Fruit fly (Drosophila melanogaster): ENCODE data around the gene CG32856.

CG32856 gene

DNA sequence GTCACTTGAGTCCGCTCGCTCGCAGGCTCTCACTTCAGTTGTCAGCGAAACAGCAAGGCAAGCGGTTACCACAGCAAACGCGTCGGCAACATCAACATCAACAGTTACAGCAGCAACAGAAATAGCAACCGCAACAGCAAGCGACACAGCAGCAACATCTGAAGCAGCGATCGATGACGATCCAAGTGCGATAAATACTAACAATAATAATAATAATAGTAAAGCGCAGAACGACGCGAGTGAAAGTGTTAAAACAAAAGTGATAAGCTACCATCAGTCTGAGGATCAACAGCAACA lies 29.4 kb upstream of the CG32856 start:
- TF ChIP-seq CG15479 (GFP tag; optimal IDR thresholded peaks at IDR 0.05) (peak; percentile 90), CG8359 (GFP tag; optimal IDR thresholded peaks at IDR 0.05; ENCODE audit: borderline replicate concordance) (peak; percentile 34), hth (optimal IDR thresholded peaks at IDR 0.05) (no peak), Hmx (GFP tag; optimal IDR thresholded peaks at IDR 0.05) (no peak), Med (GFP tag) (peak; percentile 15), Ets65A (GFP tag) (peak; percentile 51), CG6683 (GFP tag; optimal IDR thresholded peaks at IDR 0.05) (no peak), Jarid2 (GFP tag; optimal IDR thresholded peaks at IDR 0.05) (peak; percentile 49), crol (GFP tag; IDR thresholded peaks at IDR 0.05) (0 out of 2 replicates have a peak, but pooled peaks have one; percentile 0), CG18262 (tag; optimal IDR thresholded peaks at IDR 0.05) (no peak), ac (GFP tag; optimal IDR thresholded peaks at IDR 0.05) (no peak)

DNA sequence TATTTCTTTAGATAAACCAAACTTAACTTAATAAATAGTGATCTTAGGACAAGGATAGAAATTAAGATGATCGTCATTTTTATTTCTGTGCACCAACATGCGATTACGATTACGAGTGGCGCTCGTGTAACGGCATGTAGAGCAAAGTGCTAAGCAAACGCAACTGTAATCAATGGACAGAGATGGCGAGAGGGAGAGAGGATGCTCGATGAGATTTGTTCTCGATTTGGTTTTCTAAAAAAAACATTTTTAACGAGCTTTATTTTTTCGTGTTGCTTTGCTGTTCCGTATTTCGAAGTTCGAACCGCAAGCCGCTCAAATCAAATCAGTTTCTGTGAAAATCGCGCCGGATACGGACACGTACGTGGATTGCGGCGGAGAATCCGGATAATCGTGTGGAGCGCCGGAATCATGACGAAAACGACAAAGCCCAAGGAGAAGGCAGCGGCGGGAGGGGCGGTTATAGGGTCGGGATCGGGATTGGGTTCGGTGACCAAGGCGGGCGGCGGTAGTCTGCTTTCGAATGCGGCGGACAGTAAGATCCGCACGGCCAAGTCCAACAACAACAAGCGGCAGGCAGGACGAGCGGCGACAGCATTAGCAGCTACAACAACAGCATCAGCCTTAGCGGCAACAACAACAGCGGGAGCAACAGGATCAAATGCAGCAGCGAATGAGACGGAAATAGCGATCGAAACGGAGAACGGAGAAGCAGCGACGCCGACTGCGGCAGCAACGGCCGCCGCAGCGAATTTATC lies 28.8 kb upstream of the CG32856 start:
- TF ChIP-seq zen (tag; optimal IDR thresholded peaks at IDR 0.05) (peak; percentile 65), Rfx (GFP tag; IDR thresholded peaks at IDR 0.05) (0 out of 2 replicates have a peak, but pooled peaks have one; percentile 9), Adf1 (GFP tag; IDR thresholded peaks at IDR 0.05) (peak; percentile 61; the same call in 1 of the 2 replicates), CG12659 (GFP tag; optimal IDR thresholded peaks at IDR 0.05) (no peak), CG1832 (GFP tag; optimal IDR thresholded peaks at IDR 0.05) (peak; percentile 30), CG4360 (GFP tag; IDR thresholded peaks at IDR 0.05) (peak; percentile 99), crol (GFP tag; IDR thresholded peaks at IDR 0.05) (peak; percentile 27; the same call in 1 of the 2 replicates), Drgx (GFP tag; IDR thresholded peaks at IDR 0.05) (peak; percentile 12; the same call in 1 of the 2 replicates), Med (GFP tag) (peak; percentile 62), vvl (GFP tag; IDR thresholded peaks at IDR 0.05) (no peak), CG7963 (GFP tag; IDR thresholded peaks at IDR 0.05; ENCODE audit: partially characterized antibody) (0 out of 3 replicates have a peak, but pooled peaks have one; percentile 8), CG16813 (GFP tag; IDR thresholded peaks at IDR 0.05; ENCODE audit: partially characterized antibody) (0 out of 3 replicates have a peak, but pooled peaks have one; percentile 20), Trl (optimal IDR thresholded peaks at IDR 0.05) (peak in 1 of 2 experiments; percentile 20), Trl (GFP tag; optimal IDR thresholded peaks at IDR 0.05) (no peak), toy (GFP tag; IDR thresholded peaks at IDR 0.05) (no peak), hb (GFP tag; IDR thresholded peaks at IDR 0.05; ENCODE audit: partially characterized antibody) (0 out of 3 replicates have a peak, but pooled peaks have one; percentile 48), Ets65A (GFP tag) (peak; percentile 24), HmgZ (tag; optimal IDR thresholded peaks at IDR 0.05) (no peak)

DNA sequence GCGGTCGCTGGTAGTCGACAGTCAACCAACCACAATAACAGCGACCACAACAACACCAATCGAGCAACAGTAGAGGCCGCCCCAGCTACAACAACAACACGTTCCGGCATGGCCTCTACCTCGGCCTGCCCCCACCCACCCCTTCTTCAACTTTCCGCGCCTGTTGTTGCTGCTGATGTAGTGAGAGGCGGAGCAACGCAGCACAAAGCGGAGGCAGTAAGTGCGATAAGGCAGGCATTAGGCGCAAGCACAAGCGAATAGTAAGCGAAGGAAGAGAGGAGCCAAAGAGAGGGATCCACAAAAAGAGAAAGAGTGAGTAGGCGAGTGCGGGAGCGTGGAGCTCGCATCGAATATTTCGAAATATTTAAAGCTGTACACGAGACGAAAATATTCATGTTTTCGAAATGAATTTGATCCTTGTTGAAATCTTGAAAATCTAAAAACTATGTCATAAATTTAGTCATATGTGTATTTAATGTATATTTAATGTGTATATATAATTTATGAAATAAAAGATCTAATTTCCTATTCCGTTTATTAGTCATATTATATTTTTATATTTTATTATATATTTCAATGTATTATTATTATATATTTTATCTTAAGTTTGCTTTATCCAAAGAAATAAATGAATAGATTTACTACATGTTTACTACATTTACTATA lies 28.1 kb upstream of the CG32856 start:
- TF ChIP-seq sens-2 (GFP tag; IDR thresholded peaks at IDR 0.05) (no peak), Fer3 (tag; optimal IDR thresholded peaks at IDR 0.05) (no peak), CG6175 (GFP tag; IDR thresholded peaks at IDR 0.05) (peak; percentile 79), CG4360 (GFP tag; IDR thresholded peaks at IDR 0.05) (peak; percentile 100), exex (tag; optimal IDR thresholded peaks at IDR 0.05) (no peak), CG4617 (GFP tag; optimal IDR thresholded peaks at IDR 0.05; ENCODE audit: borderline replicate concordance) (no peak), CG8359 (GFP tag; optimal IDR thresholded peaks at IDR 0.05; ENCODE audit: borderline replicate concordance) (peak; percentile 49), tgo (GFP tag; IDR thresholded peaks at IDR 0.05) (peak; percentile 23; the same call in 1 of the 3 replicates), CoRest (tag; optimal IDR thresholded peaks at IDR 0.05) (peak; percentile 22), HLH4C (GFP tag; IDR thresholded peaks at IDR 0.05; ENCODE audit: partially characterized antibody) (0 out of 3 replicates have a peak, but pooled peaks have one; percentile 29), Aef1 (GFP tag; IDR thresholded peaks at IDR 0.05) (peak; percentile 94), sr (GFP tag; IDR thresholded peaks at IDR 0.05) (peak; percentile 61; the same call in 2 of the 3 replicates), NFAT (GFP tag; IDR thresholded peaks at IDR 0.05) (no peak), sug (tag; optimal IDR thresholded peaks at IDR 0.05) (peak; percentile 72), CG18764 (GFP tag; optimal IDR thresholded peaks at IDR 0.05) (no peak), schlank (tag; optimal IDR thresholded peaks at IDR 0.05) (no peak), tup (GFP tag; optimal IDR thresholded peaks at IDR 0.05) (no peak), lbe (GFP tag; optimal IDR thresholded peaks at IDR 0.05) (peak; percentile 23), nerfin-2 (GFP tag; IDR thresholded peaks at IDR 0.05; ENCODE audit: partially characterized antibody) (peak; percentile 51), grau (tag; optimal IDR thresholded peaks at IDR 0.05) (peak; percentile 21), CG15479 (GFP tag; optimal IDR thresholded peaks at IDR 0.05) (peak; percentile 49), Pdp1 (GFP tag; optimal IDR thresholded peaks at IDR 0.05) (peak in 1 of 2 experiments; percentile 15)

Measured in whole organism, embryonic.